Worm (Caenorhabditis elegans) whole organism, mixed stage, embryonic: ENCODE data around the gene Y36E3A.2.

Source experiments
- M03D4.4 ChIP-seq: sonication (generic microtip); optimal IDR thresholded peaks from 2 replicates; lab custom pipeline; 2017; ENCODE audit warnings: mild to moderate bottlenecking, missing genetic modification characterization, missing compliant biosample characterization
- blmp-1 ChIP-seq: fragments of 150-350 bp; optimal IDR thresholded peaks from 2 replicates; lab custom pipeline; 2014; ENCODE audit warnings: missing biosample characterization, missing genetic modification characterization
- ceh-39 ChIP-seq: fragments of 150-350 bp; optimal IDR thresholded peaks from 2 replicates; lab custom pipeline; 2014; ENCODE audit warnings: missing biosample characterization, missing genetic modification characterization
- ceh-43 ChIP-seq: fragments of 200-800 bp; sonication (Bioruptor generic); optimal IDR thresholded peaks from 2 replicates; lab custom pipeline; 2018; ENCODE audit warnings: mild to moderate bottlenecking, missing genetic modification characterization, moderate library complexity, missing compliant biosample characterization
- ceh-83 ChIP-seq: fragments of 200-800 bp; sonication (Bioruptor generic); optimal IDR thresholded peaks from 2 replicates; lab custom pipeline; 2018; ENCODE audit warnings: mild to moderate bottlenecking, missing genetic modification characterization, missing compliant biosample characterization
- ces-1 ChIP-seq: fragments of 150-350 bp; optimal IDR thresholded peaks from 2 replicates; lab custom pipeline; 2014; ENCODE audit warnings: missing biosample characterization, missing genetic modification reagents, missing genetic modification characterization
- elt-1 ChIP-seq: sonication (generic microtip); optimal IDR thresholded peaks from 2 replicates; lab custom pipeline; 2017; ENCODE audit warnings: missing genetic modification characterization, mild to moderate bottlenecking, missing compliant biosample characterization, antibody characterized with exemption, moderate library complexity, borderline replicate concordance; ENCODE audit not compliant: insufficient read depth
- elt-3 ChIP-seq: fragments of 150-350 bp; optimal IDR thresholded peaks from 2 replicates; lab custom pipeline; 2014; ENCODE audit warnings: missing biosample characterization, missing genetic modification characterization
- flh-1 ChIP-seq: fragments of 200-800 bp; sonication (Bioruptor generic); optimal IDR thresholded peaks from 2 replicates; lab custom pipeline; 2018; ENCODE audit warnings: mild to moderate bottlenecking, missing genetic modification characterization, moderate library complexity, missing compliant biosample characterization
- ham-2 ChIP-seq: fragments of 200-800 bp; sonication (Bioruptor generic); optimal IDR thresholded peaks from 2 replicates; lab custom pipeline; 2018; ENCODE audit warnings: mild to moderate bottlenecking, missing genetic modification characterization, missing compliant biosample characterization
- hlh-1 ChIP-seq: fragments of 150-350 bp; optimal IDR thresholded peaks from 2 replicates; lab custom pipeline; 2014; ENCODE audit warnings: missing biosample characterization, missing genetic modification reagents, missing genetic modification characterization
- lin-13 ChIP-seq: fragments of 150-350 bp; optimal IDR thresholded peaks from 2 replicates; lab custom pipeline; 2014; ENCODE audit warnings: missing biosample characterization, missing genetic modification characterization
- lin-32 ChIP-seq: fragments of 200-800 bp; sonication (Bioruptor generic); optimal IDR thresholded peaks from 2 replicates; lab custom pipeline; 2018; ENCODE audit warnings: mild to moderate bottlenecking, missing genetic modification characterization, missing compliant biosample characterization
- lsy-2 ChIP-seq: fragments of 150-350 bp; optimal IDR thresholded peaks from 2 replicates; lab custom pipeline; 2014; ENCODE audit warnings: missing biosample characterization, missing genetic modification characterization
- mab-5 ChIP-seq: fragments of 150-350 bp; optimal IDR thresholded peaks from 2 replicates; lab custom pipeline; 2014; ENCODE audit warnings: missing biosample characterization, missing genetic modification characterization
- mep-1 ChIP-seq: fragments of 150-350 bp; optimal IDR thresholded peaks from 2 replicates; lab custom pipeline; 2017; ENCODE audit warnings: missing biosample characterization, missing genetic modification reagents, missing genetic modification characterization, inconsistent platforms
- mls-2 ChIP-seq: sonication (generic microtip); optimal IDR thresholded peaks from 2 replicates; lab custom pipeline; 2016; ENCODE audit warnings: mild to moderate bottlenecking, missing genetic modification characterization, moderate library complexity, missing compliant biosample characterization
- nhr-12 ChIP-seq: fragments of 150-350 bp; optimal IDR thresholded peaks from 2 replicates; lab custom pipeline; 2014; ENCODE audit warnings: missing biosample characterization, missing genetic modification characterization
- nhr-2 ChIP-seq: fragments of 150-350 bp; optimal IDR thresholded peaks from 2 replicates; lab custom pipeline; 2014; ENCODE audit warnings: missing biosample characterization, missing genetic modification characterization
- nhr-237 ChIP-seq: fragments of 150-350 bp; optimal IDR thresholded peaks from 2 replicates; lab custom pipeline; 2014; ENCODE audit warnings: missing biosample characterization, missing genetic modification characterization
- nhr-76 ChIP-seq: sonication (generic microtip); optimal IDR thresholded peaks from 2 replicates; lab custom pipeline; 2017; ENCODE audit warnings: missing biosample characterization, missing genetic modification characterization
- pha-4 ChIP-seq: fragments of 150-350 bp; optimal IDR thresholded peaks from 2 replicates; lab custom pipeline; 2018; ENCODE audit warnings: missing biosample characterization, missing genetic modification reagents, missing genetic modification characterization
- sem-2 ChIP-seq: fragments of 200-800 bp; sonication (Bioruptor generic); optimal IDR thresholded peaks from 2 replicates; lab custom pipeline; 2018; ENCODE audit warnings: mild to moderate bottlenecking, missing genetic modification characterization, missing compliant biosample characterization
- snpc-4 ChIP-seq: fragments of 150-350 bp; optimal IDR thresholded peaks from 2 replicates; lab custom pipeline; 2014; ENCODE audit warnings: missing biosample characterization, missing genetic modification characterization
- sptf-1 ChIP-seq: sonication (generic microtip); optimal IDR thresholded peaks from 2 replicates; lab custom pipeline; 2017; ENCODE audit warnings: mild to moderate bottlenecking, missing genetic modification characterization, moderate library complexity, missing compliant biosample characterization
- tbx-8 ChIP-seq: fragments of 200-800 bp; sonication (Bioruptor generic); optimal IDR thresholded peaks from 2 replicates; lab custom pipeline; 2018; ENCODE audit warnings: mild to moderate bottlenecking, missing genetic modification characterization, moderate library complexity, missing compliant biosample characterization
- unc-120 ChIP-seq: sonication (generic microtip); optimal IDR thresholded peaks from 2 replicates; lab custom pipeline; 2017; ENCODE audit warnings: missing genetic modification characterization, missing compliant biosample characterization; ENCODE audit not compliant: poor library complexity, severe bottlenecking
- unc-39 ChIP-seq: fragments of 150-350 bp; optimal IDR thresholded peaks from 2 replicates; lab custom pipeline; 2014; ENCODE audit warnings: missing biosample characterization, missing genetic modification characterization
- unc-62 ChIP-seq: fragments of 150-350 bp; optimal IDR thresholded peaks from 2 replicates; lab custom pipeline; 2014; ENCODE audit warnings: missing biosample characterization, missing genetic modification reagents, missing genetic modification characterization
- zip-8 ChIP-seq: fragments of 150-350 bp; optimal IDR thresholded peaks from 2 replicates; lab custom pipeline; 2014; ENCODE audit warnings: missing biosample characterization, missing genetic modification characterization
- ztf-11 ChIP-seq: fragments of 150-350 bp; optimal IDR thresholded peaks from 2 replicates; lab custom pipeline; 2014; ENCODE audit warnings: missing biosample characterization, missing genetic modification characterization

The Y36E3A.2 gene

DNA sequence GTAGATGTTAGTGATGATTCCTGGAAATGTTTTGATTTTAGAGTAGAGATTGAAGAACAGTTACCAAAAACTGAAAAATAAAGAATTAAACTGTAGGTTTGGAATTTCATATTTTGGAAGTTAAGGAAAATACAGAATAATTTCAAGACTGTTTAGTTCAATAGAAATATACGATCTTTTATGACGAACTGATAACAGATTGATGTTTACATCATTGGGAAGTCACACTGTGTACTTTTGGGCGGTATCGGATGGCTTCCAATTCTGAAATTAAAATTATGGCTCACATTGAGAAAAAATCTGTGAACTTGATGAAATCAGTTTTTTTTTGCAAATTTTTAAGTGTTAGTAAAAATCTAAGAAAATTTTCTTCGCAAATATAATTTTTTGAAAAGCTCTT lies 6.6 kb downstream of the Y36E3A.2 start, which contains the start of gene T26H5.8:
T26H5.8 (minus strand) TSS at position 270 of the 400 bp plus-strand sequence.
- TF ChIP-seq ceh-83 (GFP tag; lab: Kevin White, UChicago) (no peak), nhr-237 (tag; lab: Kevin White, UChicago) (no peak), unc-62 (GFP tag; lab: Kevin White, UChicago) (no peak), unc-120 (tag; lab: Kevin White, UChicago) (no peak)

DNA sequence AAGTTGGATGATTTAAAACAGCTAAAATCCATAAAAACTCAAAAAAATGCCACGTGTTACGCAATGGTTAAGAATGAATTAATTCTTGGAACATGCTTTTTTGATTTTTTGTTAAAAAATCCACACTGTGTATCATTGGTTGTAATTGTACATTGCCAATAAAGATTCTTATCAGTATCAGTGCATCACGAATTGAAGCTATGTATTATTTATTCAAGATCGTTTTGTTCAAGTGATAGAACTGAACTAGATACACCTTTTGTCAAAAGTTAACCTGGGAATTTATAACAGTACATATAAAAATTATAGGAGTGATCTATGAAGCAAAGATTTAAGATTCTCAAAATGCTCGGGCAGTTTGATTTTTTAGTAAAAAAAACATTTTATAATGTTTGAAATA lies 8.8 kb downstream of the Y36E3A.2 start:
- TF ChIP-seq sem-2 (GFP tag; lab: Kevin White, UChicago) (no peak), unc-39 (tag; lab: Kevin White, UChicago) (no peak), unc-62 (GFP tag; lab: Kevin White, UChicago) (no peak), unc-120 (tag; lab: Kevin White, UChicago) (no peak), tbx-8 (no peak), mls-2 (tag; lab: Kevin White, UChicago) (no peak), nhr-12 (tag; lab: Kevin White, UChicago) (no peak), nhr-2 (no peak), mep-1 (tag; lab: Kevin White, UChicago) (no peak), mab-5 (tag; lab: Kevin White, UChicago) (no peak), blmp-1 (tag; lab: Kevin White, UChicago) (no peak)

DNA sequence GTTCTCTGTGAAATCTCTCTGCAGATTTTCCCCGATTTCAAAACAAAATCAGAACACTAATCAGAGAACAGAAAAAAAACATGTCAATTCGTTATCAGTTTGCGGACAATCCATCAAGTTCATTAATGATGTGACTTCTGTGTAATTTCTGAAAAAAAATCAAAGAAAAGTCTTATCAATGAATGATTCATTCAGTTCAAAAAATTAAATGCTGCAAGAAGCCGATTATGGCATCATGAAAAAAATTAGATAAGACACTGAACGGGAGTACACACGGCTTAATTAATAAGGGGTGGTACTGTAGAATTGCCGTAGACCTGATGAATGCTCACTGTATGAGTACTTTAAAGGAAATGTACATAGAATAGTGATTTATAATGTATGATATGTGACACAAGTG lies 10.3 kb downstream of the Y36E3A.2 start:
- no peak for TF ChIP-seq flh-1
- no peak for TF ChIP-seq elt-3 (tag; lab: Kevin White, UChicago)
- TF ChIP-seq ceh-39 (tag; lab: Kevin White, UChicago): no peak
- TF ChIP-seq nhr-12 (tag; lab: Kevin White, UChicago): no peak
- no peak for TF ChIP-seq blmp-1 (tag; lab: Kevin White, UChicago)
- TF ChIP-seq ztf-11 (tag; lab: Kevin White, UChicago): no peak
- TF ChIP-seq mls-2 (tag; lab: Kevin White, UChicago): no peak
- no peak for TF ChIP-seq hlh-1 (tag; lab: Kevin White, UChicago)
- TF ChIP-seq unc-39 (tag; lab: Kevin White, UChicago): no peak
- no peak for TF ChIP-seq ham-2 (GFP tag; lab: Kevin White, UChicago)
- TF ChIP-seq sem-2 (GFP tag; lab: Kevin White, UChicago): no peak
- no peak for TF ChIP-seq elt-1
- no peak for TF ChIP-seq ceh-83 (GFP tag; lab: Kevin White, UChicago)
- no peak for TF ChIP-seq unc-120 (tag; lab: Kevin White, UChicago)
- no peak for TF ChIP-seq M03D4.4 (tag; lab: Kevin White, UChicago)
- TF ChIP-seq nhr-2: no peak
- no peak for TF ChIP-seq nhr-76 (tag; lab: Kevin White, UChicago)
- TF ChIP-seq unc-62 (GFP tag; lab: Kevin White, UChicago): no peak

DNA sequence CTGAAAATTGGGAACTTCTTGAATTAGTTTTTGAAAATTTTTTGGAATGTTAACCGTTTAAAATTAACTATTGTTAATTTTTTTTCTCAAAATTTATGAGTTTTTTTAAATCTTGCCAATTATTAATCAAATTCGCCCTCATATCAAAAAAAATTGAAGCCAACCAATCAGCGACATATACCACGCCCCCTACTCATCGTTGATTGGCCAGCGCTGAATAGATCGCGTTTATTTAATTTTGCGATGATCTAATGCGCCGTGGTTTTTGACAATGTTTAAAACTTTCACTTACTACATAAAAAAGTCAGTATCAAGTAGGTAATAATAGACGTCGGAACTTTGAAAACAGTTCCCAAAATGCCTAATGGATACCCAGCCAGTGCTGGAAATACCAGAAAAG lies 16.5 kb downstream of the Y36E3A.2 start:
- TF ChIP-seq ham-2 (GFP tag; lab: Kevin White, UChicago) (no peak), ceh-43 (GFP tag; lab: Kevin White, UChicago) (no peak), hlh-1 (tag; lab: Kevin White, UChicago) (no peak), ztf-11 (tag; lab: Kevin White, UChicago) (no peak), tbx-8 (no peak), lin-32 (GFP tag; lab: Kevin White, UChicago) (no peak), lsy-2 (tag; lab: Kevin White, UChicago) (no peak), zip-8 (tag; lab: Kevin White, UChicago) (no peak), ces-1 (GFP tag; lab: Kevin White, UChicago) (no peak), elt-3 (tag; lab: Kevin White, UChicago) (no peak), M03D4.4 (tag; lab: Kevin White, UChicago) (no peak), flh-1 (no peak), mep-1 (tag; lab: Kevin White, UChicago) (no peak), nhr-2 (no peak)

DNA sequence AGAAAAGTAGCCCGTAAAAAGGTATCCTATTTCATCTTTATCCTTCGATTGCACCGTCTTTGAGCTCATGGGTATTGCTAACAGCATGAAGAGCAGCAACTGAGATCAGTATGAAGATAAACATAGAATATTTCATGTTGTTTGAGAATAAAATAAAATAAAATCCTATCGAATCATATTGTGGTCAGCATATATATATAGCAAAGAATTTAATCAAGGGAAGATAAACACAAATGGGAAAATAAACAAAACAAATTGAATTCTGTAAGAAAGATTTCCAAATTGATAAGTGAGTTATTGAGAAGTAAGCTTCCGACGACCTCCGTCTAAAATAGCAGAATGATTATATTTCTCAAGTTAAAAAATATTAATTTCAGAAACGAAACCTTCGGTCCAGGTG lies 17.9 kb downstream of the Y36E3A.2 start, which contains the start of gene T26H5.10:
T26H5.10 (minus strand) TSS at position 101 of the 400 bp plus-strand sequence.
- TF ChIP-seq hlh-1 (tag; lab: Kevin White, UChicago) (no peak), sptf-1 (tag; lab: Kevin White, UChicago) (no peak), unc-39 (tag; lab: Kevin White, UChicago) (no peak), sem-2 (GFP tag; lab: Kevin White, UChicago) (no peak), elt-1 (no peak), zip-8 (tag; lab: Kevin White, UChicago) (no peak), mep-1 (tag; lab: Kevin White, UChicago) (no peak), pha-4 (no peak), tbx-8 (no peak), snpc-4 (tag; lab: Kevin White, UChicago) (no peak), lin-13 (tag; lab: Kevin White, UChicago) (no peak), ceh-39 (tag; lab: Kevin White, UChicago) (no peak), ceh-83 (GFP tag; lab: Kevin White, UChicago) (no peak), nhr-12 (tag; lab: Kevin White, UChicago) (no peak)
